Fruit fly (Drosophila melanogaster): ENCODE measurements around the gene CG34426.

- TF ChIP-seq CTCF (optimal IDR thresholded peaks at IDR 0.05) (no peak), CG8478 (optimal IDR thresholded peaks at IDR 0.05) (no peak)
These were observed 14.6 kb upstream of the CG34426 start for dm6 chr3L:8787701-8788100.

Measured in S2 (cell line).